Worm (Caenorhabditis elegans): ENCODE results near the gene sri-2.

Gene sri-2

DNA sequence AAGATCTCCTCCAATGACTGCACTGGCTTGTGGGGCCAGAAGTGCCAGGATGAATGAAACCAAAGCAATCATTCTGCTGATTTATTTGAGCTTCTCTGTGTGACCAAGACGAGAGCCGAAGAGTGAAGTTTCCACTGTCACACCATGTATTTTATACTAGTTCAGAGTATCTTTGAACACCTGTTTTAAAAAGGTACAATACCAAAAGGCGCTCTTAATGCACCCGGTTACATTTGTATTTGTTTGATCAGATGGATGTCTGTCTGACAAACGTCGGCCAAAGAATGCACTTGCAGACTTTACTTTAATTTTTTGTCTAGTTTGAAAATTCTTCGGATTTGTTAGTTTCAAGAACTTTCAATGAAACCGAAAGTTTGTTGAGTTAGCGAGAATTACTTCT, 44.7 kb downstream of the sri-2 start, which contains the start of gene F35E8.10:
Gene F35E8.10, minus strand, starts transcription at position 101 of the 400 bp plus-strand sequence.
- TF ChIP-seq hlh-1 (tag; optimal IDR thresholded peaks at IDR 0.05) (no peak), M03D4.4 (tag; optimal IDR thresholded peaks at IDR 0.05) (no peak), elt-1 (tag; optimal IDR thresholded peaks at IDR 0.05; ENCODE audit: borderline replicate concordance, insufficient read depth) (no peak), mab-5 (tag; optimal IDR thresholded peaks at IDR 0.05) (no peak), elt-3 (tag; optimal IDR thresholded peaks at IDR 0.05) (no peak), snpc-4 (tag; optimal IDR thresholded peaks at IDR 0.05) (no peak), unc-120 (tag; optimal IDR thresholded peaks at IDR 0.05; ENCODE audit: poor library complexity, severe bottlenecking) (no peak), ceh-43 (GFP tag; optimal IDR thresholded peaks at IDR 0.05) (no peak), mls-2 (tag; optimal IDR thresholded peaks at IDR 0.05) (no peak), unc-39 (tag; optimal IDR thresholded peaks at IDR 0.05) (no peak), zip-8 (tag; optimal IDR thresholded peaks at IDR 0.05) (no peak), pha-4 (tag; optimal IDR thresholded peaks at IDR 0.05) (no peak)

- TF ChIP-seq pha-4 (tag; optimal IDR thresholded peaks at IDR 0.05) (no peak), nhr-2 (tag; optimal IDR thresholded peaks at IDR 0.05) (no peak), lin-13 (tag; optimal IDR thresholded peaks at IDR 0.05) (no peak), zip-8 (tag; optimal IDR thresholded peaks at IDR 0.05) (no peak), blmp-1 (tag; optimal IDR thresholded peaks at IDR 0.05) (no peak), sptf-1 (tag; optimal IDR thresholded peaks at IDR 0.05) (no peak), elt-1 (tag; optimal IDR thresholded peaks at IDR 0.05; ENCODE audit: borderline replicate concordance, insufficient read depth) (no peak), nhr-237 (tag; optimal IDR thresholded peaks at IDR 0.05) (no peak)
Measured at ce11 chrV:15917458-15917857, 47.6 kb downstream of the sri-2 start, which contains the start of gene F35E8.9. Gene F35E8.9, minus strand, starts transcription at chrV:15917558.

DNA sequence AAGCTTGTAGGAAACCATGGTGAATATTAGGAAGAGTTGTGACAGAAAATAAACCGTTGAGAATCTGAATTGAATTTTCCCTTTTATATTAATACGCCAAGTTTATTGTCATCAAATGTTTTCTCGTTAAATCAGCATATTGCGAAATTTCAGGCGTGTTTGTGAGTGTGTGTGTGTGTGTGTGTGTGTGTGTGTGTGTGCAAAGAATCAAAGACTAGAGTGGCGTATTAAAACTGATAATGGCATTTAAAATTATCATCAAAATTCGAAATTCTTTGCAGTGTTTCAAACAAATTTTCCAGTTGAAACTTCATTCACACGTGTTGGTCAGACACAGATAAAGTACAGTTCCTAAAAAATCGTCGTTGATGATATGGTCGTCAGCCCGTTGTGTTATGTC, 49.1 kb downstream of the sri-2 start, which contains the start of gene gst-38:
Gene gst-38, minus strand, starts transcription at position 152 of the 400 bp plus-strand sequence.
- TF ChIP-seq hlh-1 (tag; optimal IDR thresholded peaks at IDR 0.05) (no peak), ham-2 (GFP tag; optimal IDR thresholded peaks at IDR 0.05) (no peak), drap-1 (GFP tag; optimal IDR thresholded peaks at IDR 0.05) (no peak), bed-3 (GFP tag; optimal IDR thresholded peaks at IDR 0.05) (no peak), nhr-237 (tag; optimal IDR thresholded peaks at IDR 0.05) (no peak), elt-3 (tag; optimal IDR thresholded peaks at IDR 0.05) (no peak), mep-1 (tag; optimal IDR thresholded peaks at IDR 0.05) (no peak), elt-1 (tag; optimal IDR thresholded peaks at IDR 0.05; ENCODE audit: borderline replicate concordance, insufficient read depth) (no peak), lsy-2 (tag; optimal IDR thresholded peaks at IDR 0.05) (no peak), tbx-8 (GFP tag; optimal IDR thresholded peaks at IDR 0.05) (no peak), unc-39 (tag; optimal IDR thresholded peaks at IDR 0.05) (no peak), ztf-11 (tag; optimal IDR thresholded peaks at IDR 0.05) (no peak), nhr-2 (tag; optimal IDR thresholded peaks at IDR 0.05) (no peak), mab-5 (tag; optimal IDR thresholded peaks at IDR 0.05) (no peak), unc-62 (GFP tag; optimal IDR thresholded peaks at IDR 0.05) (no peak), ceh-43 (GFP tag; optimal IDR thresholded peaks at IDR 0.05) (no peak)

ce11 chrV:15915307-15915706, 49.7 kb downstream of the sri-2 start:
- TF ChIP-seq sem-2 (GFP tag; optimal IDR thresholded peaks at IDR 0.05) (no peak), bed-3 (GFP tag; optimal IDR thresholded peaks at IDR 0.05) (no peak), blmp-1 (tag; optimal IDR thresholded peaks at IDR 0.05) (no peak), pha-4 (tag; optimal IDR thresholded peaks at IDR 0.05) (no peak), elt-3 (tag; optimal IDR thresholded peaks at IDR 0.05) (no peak), ham-2 (GFP tag; optimal IDR thresholded peaks at IDR 0.05) (no peak), unc-39 (tag; optimal IDR thresholded peaks at IDR 0.05) (no peak), nhr-76 (tag; optimal IDR thresholded peaks at IDR 0.05) (no peak), nhr-28 (tag; optimal IDR thresholded peaks at IDR 0.05) (no peak), cnd-1 (tag; optimal IDR thresholded peaks at IDR 0.05) (no peak), ces-1 (GFP tag; optimal IDR thresholded peaks at IDR 0.05) (no peak), sptf-1 (tag; optimal IDR thresholded peaks at IDR 0.05) (no peak), lin-32 (GFP tag; optimal IDR thresholded peaks at IDR 0.05) (no peak), ceh-39 (tag; optimal IDR thresholded peaks at IDR 0.05) (no peak), tbx-8 (GFP tag; optimal IDR thresholded peaks at IDR 0.05) (no peak), unc-120 (tag; optimal IDR thresholded peaks at IDR 0.05; ENCODE audit: poor library complexity, severe bottlenecking) (no peak), ceh-83 (GFP tag; optimal IDR thresholded peaks at IDR 0.05) (no peak), zip-8 (tag; optimal IDR thresholded peaks at IDR 0.05) (no peak)

Data from whole organism, mixed stage, embryonic.